Fruit fly (Drosophila melanogaster) whole organism, embryonic: Measurements from ENCODE around the gene CG18749.
A peak's percentile ranks its signal among the peaks of the same experiment; 100 is the strongest.

Experiments used
- Asciz ChIP-seq: fragments of 200-800 bp; sonication (Bioruptor generic); optimal IDR thresholded peaks from 2 replicates; lab custom pipeline; 2017; ENCODE audit warnings: missing biosample characterization, mild to moderate bottlenecking, missing genetic modification characterization, missing genetic modification reagents
- CG10147 ChIP-seq: fragments of 200-800 bp; sonication (Bioruptor generic); optimal IDR thresholded peaks from 2 replicates; lab custom pipeline; 2019; ENCODE audit warnings: missing biosample characterization, mild to moderate bottlenecking, missing genetic modification characterization, moderate library complexity
- CG10959 ChIP-seq: fragments of 200-800 bp; sonication (Bioruptor generic); IDR thresholded peaks from 2 replicates; pipeline ENCODE4 v1.3.6; 2022; ENCODE audit warnings: missing biosample characterization, missing genetic modification characterization
- CG10979 ChIP-seq: fragments of 200-800 bp; sonication (Bioruptor generic); optimal IDR thresholded peaks from 2 replicates; lab custom pipeline; 2018; ENCODE audit warnings: missing biosample characterization, mild to moderate bottlenecking, missing genetic modification characterization, moderate library complexity
- CG11093 ChIP-seq: fragments of 200-800 bp; sonication (Bioruptor generic); IDR thresholded peaks from 3 replicates; pipeline ENCODE4 v1.3.6; 2022; ENCODE audit warnings: missing biosample characterization, missing genetic modification characterization
- CG12219 ChIP-seq: fragments of 200-800 bp; sonication (Bioruptor generic); optimal IDR thresholded peaks from 3 replicates; lab custom pipeline; 2018; ENCODE audit warnings: missing biosample characterization, mild to moderate bottlenecking, missing genetic modification characterization
- CG12299 ChIP-seq: fragments of 200-800 bp; sonication (Bioruptor generic); optimal IDR thresholded peaks from 2 replicates; lab custom pipeline; 2018; ENCODE audit warnings: missing biosample characterization, mild to moderate bottlenecking, missing genetic modification characterization
- CG12769 ChIP-seq: fragments of 200-800 bp; sonication (Bioruptor generic); optimal IDR thresholded peaks from 2 replicates; lab custom pipeline; 2019; ENCODE audit warnings: missing biosample characterization, mild to moderate bottlenecking, missing genetic modification characterization, moderate library complexity
- CG13123 ChIP-seq: fragments of 200-800 bp; sonication (Bioruptor generic); optimal IDR thresholded peaks from 2 replicates; lab custom pipeline; 2016; ENCODE audit warnings: missing biosample characterization, missing genetic modification characterization
- CG13775 ChIP-seq: fragments of 200-800 bp; sonication (Bioruptor generic); optimal IDR thresholded peaks from 3 replicates; lab custom pipeline; 2017; ENCODE audit warnings: missing biosample characterization, mild to moderate bottlenecking, missing genetic modification characterization
- CG14860 ChIP-seq: fragments of 200-800 bp; sonication (Bioruptor generic); IDR thresholded peaks from 3 replicates; pipeline ENCODE4 v1.3.6; 2022; ENCODE audit warnings: missing biosample characterization, missing genetic modification characterization; ENCODE audit not compliant: partially characterized antibody
- CG17186 ChIP-seq: fragments of 200-800 bp; sonication (Bioruptor generic); optimal IDR thresholded peaks from 3 replicates; lab custom pipeline; 2017; ENCODE audit warnings: missing biosample characterization, missing genetic modification reagents, missing genetic modification characterization
- CG17385 ChIP-seq: fragments of 200-800 bp; sonication (Bioruptor generic); optimal IDR thresholded peaks from 3 replicates; lab custom pipeline; 2018; ENCODE audit warnings: missing biosample characterization, mild to moderate bottlenecking, missing genetic modification characterization
- CG2120 ChIP-seq: fragments of 200-800 bp; sonication (Bioruptor generic); optimal IDR thresholded peaks from 3 replicates; lab custom pipeline; 2016; ENCODE audit warnings: missing biosample characterization, missing genetic modification characterization
- CG2712 ChIP-seq: fragments of 200-800 bp; optimal IDR thresholded peaks from 3 replicates; lab custom pipeline; 2019; ENCODE audit warnings: missing biosample characterization, mild to moderate bottlenecking, missing genetic modification characterization, moderate library complexity
- CG31365 ChIP-seq: fragments of 200-800 bp; sonication (Bioruptor generic); optimal IDR thresholded peaks from 2 replicates; lab custom pipeline; 2018; ENCODE audit warnings: missing biosample characterization, mild to moderate bottlenecking, missing genetic modification characterization
- CG31441 ChIP-seq: fragments of 200-800 bp; sonication (Bioruptor generic); IDR thresholded peaks from 2 replicates; pipeline ENCODE4 v1.3.6; 2022; ENCODE audit warnings: missing biosample characterization, missing genetic modification characterization
- CG33557 ChIP-seq: fragments of 200-800 bp; sonication (Bioruptor generic); optimal IDR thresholded peaks from 2 replicates; lab custom pipeline; 2019; ENCODE audit warnings: missing biosample characterization, mild to moderate bottlenecking, missing genetic modification characterization, moderate library complexity
- CG3995 ChIP-seq: fragments of 200-800 bp; sonication (Bioruptor generic); optimal IDR thresholded peaks from 3 replicates; lab custom pipeline; 2016; ENCODE audit warnings: missing biosample characterization, missing genetic modification characterization
- CG4424 ChIP-seq: fragments of 200-800 bp; sonication (Bioruptor generic); optimal IDR thresholded peaks from 3 replicates; lab custom pipeline; 2016; ENCODE audit warnings: missing biosample characterization, missing genetic modification characterization
- CG6689 ChIP-seq: fragments of 200-800 bp; sonication (Bioruptor generic); IDR thresholded peaks from 2 replicates; pipeline ENCODE4 v1.3.6; 2022; ENCODE audit warnings: missing biosample characterization, missing genetic modification characterization
- CG7556 ChIP-seq: fragments of 200-800 bp; sonication (Bioruptor generic); optimal IDR thresholded peaks from 2 replicates; lab custom pipeline; 2017; ENCODE audit warnings: missing biosample characterization, mild to moderate bottlenecking, missing genetic modification characterization
- CG9437 ChIP-seq: fragments of 200-800 bp; sonication (Bioruptor generic); optimal IDR thresholded peaks from 2 replicates; lab custom pipeline; 2018; ENCODE audit warnings: missing biosample characterization, mild to moderate bottlenecking, missing genetic modification characterization
- CG9727 ChIP-seq: fragments of 200-800 bp; sonication (Bioruptor generic); optimal IDR thresholded peaks from 3 replicates; lab custom pipeline; 2017; ENCODE audit warnings: missing biosample characterization, mild to moderate bottlenecking, missing genetic modification characterization
- CG9876 ChIP-seq: fragments of 200-800 bp; sonication (Bioruptor generic); optimal IDR thresholded peaks from 2 replicates; lab custom pipeline; 2016; ENCODE audit warnings: missing biosample characterization, missing genetic modification characterization
- Fer1 ChIP-seq: fragments of 200-800 bp; sonication (Bioruptor generic); optimal IDR thresholded peaks from 2 replicates; lab custom pipeline; 2017; ENCODE audit warnings: missing biosample characterization, mild to moderate bottlenecking, missing genetic modification characterization
- Fer2 ChIP-seq: fragments of 200-800 bp; sonication (Bioruptor generic); optimal IDR thresholded peaks from 2 replicates; lab custom pipeline; 2018; ENCODE audit warnings: missing biosample characterization, mild to moderate bottlenecking, missing genetic modification characterization, moderate library complexity
- H2.0 ChIP-seq: fragments of 200-800 bp; sonication (Bioruptor generic); IDR thresholded peaks from 2 replicates; pipeline ENCODE4 v1.3.6; 2022; ENCODE audit warnings: missing biosample characterization, missing genetic modification characterization
- Med ChIP-seq: fragments of 200-800 bp; sonication (Bioruptor generic); peaks from one replicate; lab custom pipeline; 2016; ENCODE audit warnings: missing biosample characterization, missing genetic modification characterization, mild to moderate bottlenecking, inconsistent platforms, moderate library complexity
- Oli ChIP-seq: fragments of 200-800 bp; sonication (Bioruptor generic); optimal IDR thresholded peaks from 2 replicates; lab custom pipeline; 2018; ENCODE audit warnings: missing biosample characterization, mild to moderate bottlenecking, missing genetic modification characterization, moderate library complexity
- YL-1 ChIP-seq: fragments of 200-800 bp; sonication (Bioruptor generic); optimal IDR thresholded peaks from 3 replicates; lab custom pipeline; 2017; ENCODE audit warnings: missing biosample characterization, mild to moderate bottlenecking, missing genetic modification characterization
- btn ChIP-seq: fragments of 200-800 bp; sonication (Bioruptor generic); optimal IDR thresholded peaks from 2 replicates; lab custom pipeline; 2016; ENCODE audit warnings: missing biosample characterization, missing genetic modification characterization
- chinmo ChIP-seq: fragments of 200-800 bp; sonication (Bioruptor generic); IDR thresholded peaks from 4 replicates; pipeline ENCODE4 v1.3.6; 2022; ENCODE audit warnings: missing biosample characterization, missing genetic modification characterization; ENCODE audit not compliant: partially characterized antibody
- dmrt11E ChIP-seq: fragments of 200-800 bp; sonication (Bioruptor generic); optimal IDR thresholded peaks from 3 replicates; lab custom pipeline; 2018; ENCODE audit warnings: missing biosample characterization, mild to moderate bottlenecking, missing genetic modification characterization, moderate library complexity
- exex ChIP-seq: fragments of 200-800 bp; sonication (Bioruptor generic); optimal IDR thresholded peaks from 4 replicates; lab custom pipeline; 2018; ENCODE audit warnings: missing biosample characterization, mild to moderate bottlenecking, missing genetic modification characterization, moderate library complexity
- fu2 ChIP-seq: fragments of 200-800 bp; sonication (Bioruptor generic); optimal IDR thresholded peaks from 2 replicates; lab custom pipeline; 2016; ENCODE audit warnings: missing biosample characterization, missing genetic modification characterization
- h ChIP-seq: fragments of >200 bp; optimal IDR thresholded peaks from 2 replicates; lab custom pipeline; 2017
- kah ChIP-seq: fragments of 200-800 bp; sonication (Bioruptor generic); optimal IDR thresholded peaks from 2 replicates; lab custom pipeline; 2018; ENCODE audit warnings: missing biosample characterization, mild to moderate bottlenecking, missing genetic modification characterization
- nerfin-1 ChIP-seq: fragments of 200-800 bp; sonication (Bioruptor generic); optimal IDR thresholded peaks from 3 replicates; lab custom pipeline; 2019; ENCODE audit warnings: missing biosample characterization, mild to moderate bottlenecking, missing genetic modification characterization, moderate library complexity
- phol ChIP-seq: fragments of 200-800 bp; sonication (Bioruptor generic); optimal IDR thresholded peaks from 3 replicates; lab custom pipeline; 2018; ENCODE audit warnings: missing biosample characterization, mild to moderate bottlenecking, missing genetic modification characterization, moderate library complexity
- psq ChIP-seq: fragments of 200-800 bp; sonication (Bioruptor generic); optimal IDR thresholded peaks from 2 replicates; lab custom pipeline; 2017; ENCODE audit warnings: missing biosample characterization, missing genetic modification characterization
- ranshi ChIP-seq: fragments of 200-800 bp; sonication (Bioruptor generic); IDR thresholded peaks from 2 replicates; pipeline ENCODE4 v1.3.6; 2022; ENCODE audit warnings: missing biosample characterization, missing genetic modification characterization
- sc ChIP-seq, 3 experiments: fragments of >200 bp in 2 of 3; fragments of 200-800 bp in 1 of 3; sonication (Bioruptor generic) in 1 of 3; optimal IDR thresholded peaks; 2 replicates in 2 of 3; 3 replicates in 1 of 3; lab custom pipeline; 2017; ENCODE audit warnings: mild to moderate bottlenecking in 1 of 3, missing biosample characterization in 1 of 3, missing genetic modification characterization in 1 of 3, missing genetic modification reagents in 1 of 3
- sens ChIP-seq: fragments of 200-800 bp; sonication (Bioruptor generic); peaks from one replicate; lab custom pipeline; 2016; ENCODE audit warnings: missing biosample characterization, missing genetic modification characterization
- seq ChIP-seq: fragments of 200-800 bp; sonication (Bioruptor generic); IDR thresholded peaks from 2 replicates; pipeline ENCODE4 v1.3.6; 2022; ENCODE audit warnings: missing biosample characterization, missing genetic modification characterization
- sob ChIP-seq: fragments of 200-800 bp; sonication (Bioruptor generic); IDR thresholded peaks from 2 replicates; pipeline ENCODE4 v1.3.6; 2022; ENCODE audit warnings: missing biosample characterization, missing genetic modification characterization
- sr ChIP-seq: fragments of 200-800 bp; sonication (Bioruptor generic); IDR thresholded peaks from 3 replicates; pipeline ENCODE4 v1.3.6; 2022; ENCODE audit warnings: missing biosample characterization, missing genetic modification characterization
- ssp ChIP-seq: fragments of 200-800 bp; sonication (Bioruptor generic); IDR thresholded peaks from 2 replicates; pipeline ENCODE4 v1.3.6; 2022; ENCODE audit warnings: missing biosample characterization, missing genetic modification characterization
- trh ChIP-seq: fragments of 200-800 bp; sonication (Bioruptor generic); optimal IDR thresholded peaks from 2 replicates; lab custom pipeline; 2016; ENCODE audit warnings: missing biosample characterization, missing genetic modification characterization
- ttk ChIP-seq: fragments of 200-800 bp; sonication (Bioruptor generic); IDR thresholded peaks from 2 replicates; pipeline ENCODE4 v2.1.2; 2022; ENCODE audit warnings: missing biosample characterization, missing genetic modification characterization

The CG18749 gene

DNA sequence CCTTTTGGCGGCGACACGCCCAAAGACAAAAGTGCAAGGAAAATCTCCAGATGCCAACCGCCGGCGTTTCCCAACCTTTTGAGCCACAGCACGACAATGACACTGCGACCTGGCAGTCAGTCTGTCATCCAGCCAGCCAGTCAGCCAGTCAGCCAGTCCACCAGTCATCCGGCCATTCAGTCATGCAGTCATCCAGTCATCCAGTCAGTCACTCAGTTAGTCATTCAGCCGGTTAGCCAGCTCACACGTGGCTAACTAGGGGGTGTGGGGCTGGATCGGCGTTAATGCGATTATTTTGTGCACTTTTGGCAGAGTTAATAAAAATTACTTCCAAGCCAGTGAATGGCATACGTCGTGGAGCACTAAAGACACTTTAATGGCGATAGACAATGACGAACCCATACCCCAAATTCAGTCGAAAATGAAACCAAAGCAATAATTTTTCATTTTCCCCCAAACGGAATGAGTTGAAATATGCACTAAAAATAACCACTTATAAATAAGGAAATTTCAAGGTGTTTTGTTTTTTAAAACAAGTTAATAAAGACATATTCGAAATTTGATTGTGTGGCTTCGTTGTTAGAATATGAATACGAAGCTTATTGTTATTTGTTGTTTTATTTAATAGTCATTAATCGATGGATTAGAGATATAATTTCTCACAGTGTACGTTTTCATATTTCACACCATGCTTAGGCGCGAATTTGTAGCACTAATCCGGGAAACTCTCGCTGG is 19.0 kb upstream of the CG18749 start:
- TF ChIP-seq CG9727 (GFP tag; lab: Kevin White, UChicago): peak; percentile 11
- peak; percentile 45 for TF ChIP-seq dmrt11E
- TF ChIP-seq sr: no peak
- TF ChIP-seq chinmo (GFP tag; lab: Robert Waterston, UW): no peak
- no peak for TF ChIP-seq h (lab: Kevin White, UChicago)
- peak; percentile 30 for TF ChIP-seq phol (tag; lab: Kevin White, UChicago)
- TF ChIP-seq CG13123 (GFP tag; lab: Kevin White, UChicago): no peak
- no peak for TF ChIP-seq CG31365 (tag; lab: Kevin White, UChicago)
- no peak for TF ChIP-seq CG3995
- TF ChIP-seq H2.0 (GFP tag; lab: Robert Waterston, UW): no peak
- TF ChIP-seq CG2712 (tag; lab: Kevin White, UChicago): peak; percentile 48
- TF ChIP-seq trh (GFP tag; lab: Kevin White, UChicago): no peak
- TF ChIP-seq CG12299 (tag; lab: Kevin White, UChicago): no peak
- TF ChIP-seq ranshi: no peak
- peak; percentile 29 for TF ChIP-seq Med (GFP tag; lab: Kevin White, UChicago)
- TF ChIP-seq CG12219 (GFP tag; lab: Kevin White, UChicago): no peak
- no peak for TF ChIP-seq CG4424 (GFP tag; lab: Kevin White, UChicago)
- TF ChIP-seq Asciz (GFP tag; lab: Kevin White, UChicago): peak; percentile 15
- peak; percentile 51 for TF ChIP-seq CG10979 (tag; lab: Kevin White, UChicago)
- TF ChIP-seq sob (GFP tag; lab: Robert Waterston, UW): no peak
- no peak for TF ChIP-seq CG6689 (GFP tag; lab: Robert Waterston, UW)
- no peak for TF ChIP-seq ssp (GFP tag; lab: Robert Waterston, UW)
- TF ChIP-seq CG17186 (GFP tag; lab: Kevin White, UChicago): no peak
- no peak for TF ChIP-seq seq
- no peak for TF ChIP-seq Fer1 (GFP tag; lab: Kevin White, UChicago)
- no peak for TF ChIP-seq CG12769
- TF ChIP-seq kah: no peak
- TF ChIP-seq CG13775 (GFP tag; lab: Kevin White, UChicago): no peak
- TF ChIP-seq btn (GFP tag; lab: Kevin White, UChicago): no peak
- TF ChIP-seq Oli (tag; lab: Kevin White, UChicago): no peak
- TF ChIP-seq CG2120 (GFP tag; lab: Kevin White, UChicago): no peak
- peak; percentile 39; the same call in 1 of the 2 replicates for TF ChIP-seq CG31441 (GFP tag; lab: Robert Waterston, UW)
- TF ChIP-seq ttk (GFP tag; lab: Robert Waterston, UW): 0 out of 2 replicates have a peak, but pooled peaks have one; percentile 37
- no peak for TF ChIP-seq fu2
- TF ChIP-seq YL-1 (GFP tag; lab: Kevin White, UChicago): no peak
- no peak for TF ChIP-seq CG10959
- TF ChIP-seq CG14860 (GFP tag; lab: Robert Waterston, UW): no peak
- TF ChIP-seq CG33557: no peak
- no peak for TF ChIP-seq CG17385 (GFP tag; lab: Kevin White, UChicago)
- no peak for TF ChIP-seq sc (optimal IDR thresholded peaks at IDR 0.05; lab: Kevin White, UChicago)
- no peak for TF ChIP-seq sc (GFP tag; optimal IDR thresholded peaks at IDR 0.05; lab: Kevin White, UChicago)
- TF ChIP-seq CG9876 (GFP tag; lab: Kevin White, UChicago): no peak
- TF ChIP-seq nerfin-1: no peak
- TF ChIP-seq CG10147 (GFP tag; lab: Kevin White, UChicago): no peak
- peak; percentile 73 for TF ChIP-seq sens (GFP tag; lab: Kevin White, UChicago)
- no peak for TF ChIP-seq exex (tag; lab: Kevin White, UChicago)
- no peak for TF ChIP-seq CG7556 (GFP tag; lab: Kevin White, UChicago)
- TF ChIP-seq CG11093 (GFP tag; lab: Robert Waterston, UW): no peak
- no peak for TF ChIP-seq psq (GFP tag; lab: Kevin White, UChicago)
- TF ChIP-seq CG9437 (GFP tag; lab: Kevin White, UChicago): no peak
- TF ChIP-seq Fer2: no peak
